Fruit fly (Drosophila melanogaster) whole organism, embryonic: ENCODE data around the gene CG32436.
A peak's percentile ranks its signal among the peaks of the same experiment; 100 is the strongest.

Source experiments
- Awh ChIP-seq: fragments of 200-800 bp; sonication (Bioruptor generic); IDR thresholded peaks from 2 replicates; pipeline ENCODE4, ENCODE4 v1.3.6; 2022; ENCODE audit warnings: missing biosample characterization, missing genetic modification characterization
- B-H1 ChIP-seq: fragments of 200-800 bp; sonication (Bioruptor generic); IDR thresholded peaks from 3 replicates; pipeline ENCODE4 v1.3.6; 2022; ENCODE audit warnings: missing biosample characterization, missing genetic modification characterization
- CG10147 ChIP-seq: fragments of 200-800 bp; sonication (Bioruptor generic); optimal IDR thresholded peaks from 2 replicates; lab custom pipeline; 2019; ENCODE audit warnings: missing biosample characterization, mild to moderate bottlenecking, missing genetic modification characterization, moderate library complexity
- CG10431 ChIP-seq: fragments of 200-800 bp; sonication (Bioruptor generic); optimal IDR thresholded peaks from 3 replicates; lab custom pipeline; 2018; ENCODE audit warnings: missing biosample characterization, mild to moderate bottlenecking, missing genetic modification characterization
- CG10543 ChIP-seq: fragments of 200-800 bp; sonication (Bioruptor generic); optimal IDR thresholded peaks from 3 replicates; lab custom pipeline; 2017; ENCODE audit warnings: missing biosample characterization, mild to moderate bottlenecking, missing genetic modification characterization, moderate library complexity
- CG11696 ChIP-seq: fragments of 200-800 bp; sonication (Bioruptor generic); IDR thresholded peaks from 2 replicates; pipeline ENCODE4 v1.3.6; 2022; ENCODE audit warnings: missing biosample characterization, missing genetic modification characterization
- CG12236 ChIP-seq: fragments of 200-800 bp; sonication (Bioruptor generic); optimal IDR thresholded peaks from 2 replicates; lab custom pipeline; 2016; ENCODE audit warnings: missing biosample characterization, missing genetic modification characterization
- CG13424 ChIP-seq: fragments of 200-800 bp; sonication (Bioruptor generic); optimal IDR thresholded peaks from 2 replicates; lab custom pipeline; 2019; ENCODE audit warnings: missing biosample characterization, mild to moderate bottlenecking, missing genetic modification characterization, moderate library complexity
- CG15011 ChIP-seq: fragments of 200-800 bp; sonication (Bioruptor generic); optimal IDR thresholded peaks from 3 replicates; lab custom pipeline; 2018; ENCODE audit warnings: missing biosample characterization, mild to moderate bottlenecking, missing genetic modification characterization
- CG15696 ChIP-seq: fragments of 200-800 bp; sonication (Bioruptor generic); optimal IDR thresholded peaks from 2 replicates; lab custom pipeline; 2019; ENCODE audit warnings: missing biosample characterization, mild to moderate bottlenecking, missing genetic modification characterization, moderate library complexity
- CG18764 ChIP-seq: fragments of 200-800 bp; sonication (Bioruptor generic); optimal IDR thresholded peaks from 3 replicates; lab custom pipeline; 2016; ENCODE audit warnings: missing biosample characterization, missing genetic modification characterization
- CG2712 ChIP-seq: fragments of 200-800 bp; optimal IDR thresholded peaks from 3 replicates; lab custom pipeline; 2019; ENCODE audit warnings: missing biosample characterization, mild to moderate bottlenecking, missing genetic modification characterization, moderate library complexity
- CG30020 ChIP-seq: fragments of 200-800 bp; optimal IDR thresholded peaks from 2 replicates; lab custom pipeline; 2019; ENCODE audit warnings: missing biosample characterization, mild to moderate bottlenecking, missing genetic modification characterization, moderate library complexity
- CG3407 ChIP-seq: fragments of 200-800 bp; sonication (Bioruptor generic); optimal IDR thresholded peaks from 2 replicates; lab custom pipeline; 2018; ENCODE audit warnings: missing biosample characterization, mild to moderate bottlenecking, missing genetic modification characterization
- CG34224 ChIP-seq: fragments of 200-800 bp; sonication (Bioruptor generic); IDR thresholded peaks from 3 replicates; pipeline ENCODE4 v1.3.6; 2022; ENCODE audit warnings: missing biosample characterization, missing genetic modification characterization; ENCODE audit not compliant: partially characterized antibody
- CG34376 ChIP-seq: fragments of 200-800 bp; sonication (Bioruptor generic); optimal IDR thresholded peaks from 2 replicates; lab custom pipeline; 2018; ENCODE audit warnings: missing biosample characterization, mild to moderate bottlenecking, missing genetic modification characterization
- CG4617 ChIP-seq: fragments of 200-800 bp; sonication (Bioruptor generic); optimal IDR thresholded peaks from 3 replicates; lab custom pipeline; 2016; ENCODE audit warnings: missing biosample characterization, missing genetic modification characterization, borderline replicate concordance
- CG6175 ChIP-seq: fragments of 200-800 bp; sonication (Bioruptor generic); IDR thresholded peaks from 3 replicates; pipeline ENCODE4 v1.3.6; 2022; ENCODE audit warnings: missing biosample characterization, missing genetic modification characterization
- CG6791 ChIP-seq: fragments of 200-800 bp; sonication (Bioruptor generic); IDR thresholded peaks from 3 replicates; pipeline ENCODE4 v1.3.6; 2022; ENCODE audit warnings: missing biosample characterization, missing genetic modification characterization; ENCODE audit not compliant: partially characterized antibody
- CG7357 ChIP-seq: fragments of 200-800 bp; sonication (Bioruptor generic); IDR thresholded peaks from 3 replicates; pipeline ENCODE4 v1.3.6; 2022; ENCODE audit warnings: missing biosample characterization, missing genetic modification characterization
- CG7987 ChIP-seq: fragments of 200-800 bp; sonication (Bioruptor generic); optimal IDR thresholded peaks from 2 replicates; lab custom pipeline; 2018; ENCODE audit warnings: missing biosample characterization, mild to moderate bottlenecking, missing genetic modification characterization, moderate library complexity
- CG8290 ChIP-seq, 3 experiments: fragments of 200-800 bp; sonication (Bioruptor generic); optimal IDR thresholded peaks; 2 replicates each; lab custom pipeline; 2016 to 2019; ENCODE audit warnings: missing biosample characterization in 3 of 3, missing genetic modification characterization in 3 of 3, mild to moderate bottlenecking in 2 of 3, moderate library complexity in 1 of 3
- CG8359 ChIP-seq: fragments of 200-800 bp; sonication (Bioruptor generic); optimal IDR thresholded peaks from 2 replicates; lab custom pipeline; 2017; ENCODE audit warnings: missing biosample characterization, mild to moderate bottlenecking, missing genetic modification characterization, borderline replicate concordance
- CG8388 ChIP-seq: fragments of 200-800 bp; sonication (Bioruptor generic); optimal IDR thresholded peaks from 2 replicates; lab custom pipeline; 2019; ENCODE audit warnings: missing biosample characterization, mild to moderate bottlenecking, missing genetic modification characterization, moderate library complexity
- CG8924 ChIP-seq: fragments of 200-800 bp; optimal IDR thresholded peaks from 3 replicates; lab custom pipeline; 2019; ENCODE audit warnings: missing biosample characterization, mild to moderate bottlenecking, missing genetic modification characterization, moderate library complexity
- CG9215 ChIP-seq: fragments of 200-800 bp; sonication (Bioruptor generic); IDR thresholded peaks from 2 replicates; pipeline ENCODE4 v1.3.6; 2022; ENCODE audit warnings: missing biosample characterization, missing genetic modification characterization
- CG9932 ChIP-seq: fragments of 200-800 bp; sonication (Bioruptor generic); IDR thresholded peaks from 2 replicates; pipeline ENCODE4 v1.3.6; 2022; ENCODE audit warnings: missing biosample characterization, missing genetic modification characterization
- Ets65A ChIP-seq: fragments of 200-800 bp; sonication (Bioruptor generic); peaks from one replicate; lab custom pipeline; 2016; ENCODE audit warnings: missing biosample characterization, missing genetic modification characterization
- HLHmδ ChIP-seq: fragments of 200-800 bp; sonication (Bioruptor generic); optimal IDR thresholded peaks from 2 replicates; lab custom pipeline; 2018; ENCODE audit warnings: missing biosample characterization, mild to moderate bottlenecking, missing genetic modification characterization, moderate library complexity
- Hmr ChIP-seq: fragments of 200-800 bp; sonication (Bioruptor generic); optimal IDR thresholded peaks from 3 replicates; lab custom pipeline; 2017; ENCODE audit warnings: mild to moderate bottlenecking, missing biosample characterization, missing genetic modification reagents, missing genetic modification characterization
- MBD-R2 ChIP-seq: fragments of 200-800 bp; sonication (Bioruptor generic); IDR thresholded peaks from 2 replicates; pipeline ENCODE4 v1.3.6; 2022; ENCODE audit warnings: missing biosample characterization, missing genetic modification characterization
- NfI ChIP-seq: fragments of 200-800 bp; sonication (Bioruptor generic); optimal IDR thresholded peaks from 3 replicates; lab custom pipeline; 2018; ENCODE audit warnings: missing biosample characterization, mild to moderate bottlenecking, missing genetic modification characterization, moderate library complexity
- Opbp ChIP-seq: fragments of 200-800 bp; sonication (Bioruptor generic); IDR thresholded peaks from 3 replicates; pipeline ENCODE4 v1.3.6; 2022; ENCODE audit warnings: missing biosample characterization, missing genetic modification characterization; ENCODE audit not compliant: partially characterized antibody
- Taf1 ChIP-seq: fragments of 200-800 bp; sonication (Bioruptor generic); IDR thresholded peaks from 2 replicates; pipeline ENCODE4 v1.3.6; 2022; ENCODE audit warnings: missing biosample characterization, missing genetic modification characterization
- ab ChIP-seq: fragments of 200-800 bp; sonication (Bioruptor generic); optimal IDR thresholded peaks from 2 replicates; lab custom pipeline; 2016; ENCODE audit warnings: missing biosample characterization, missing genetic modification characterization
- bowl ChIP-seq: fragments of 200-800 bp; sonication (Bioruptor generic); IDR thresholded peaks from 2 replicates; pipeline ENCODE4 v1.3.6; 2022; ENCODE audit warnings: missing biosample characterization, missing genetic modification characterization
- btn ChIP-seq: fragments of 200-800 bp; sonication (Bioruptor generic); optimal IDR thresholded peaks from 2 replicates; lab custom pipeline; 2016; ENCODE audit warnings: missing biosample characterization, missing genetic modification characterization
- cg ChIP-seq: fragments of 200-800 bp; sonication (Bioruptor generic); optimal IDR thresholded peaks from 3 replicates; lab custom pipeline; 2019; ENCODE audit warnings: missing biosample characterization, mild to moderate bottlenecking, missing genetic modification characterization, moderate library complexity
- corto ChIP-seq: fragments of 200-800 bp; sonication (Bioruptor generic); optimal IDR thresholded peaks from 2 replicates; lab custom pipeline; 2016; ENCODE audit warnings: missing biosample characterization, mild to moderate bottlenecking, missing genetic modification characterization, moderate library complexity
- disco-r ChIP-seq: fragments of 200-800 bp; sonication (Bioruptor generic); optimal IDR thresholded peaks from 2 replicates; lab custom pipeline; 2016; ENCODE audit warnings: missing biosample characterization, missing genetic modification characterization
- gfzf ChIP-seq: fragments of 200-800 bp; sonication (Bioruptor generic); optimal IDR thresholded peaks from 2 replicates; lab custom pipeline; 2016; ENCODE audit warnings: missing biosample characterization, mild to moderate bottlenecking, missing genetic modification characterization, moderate library complexity
- kni ChIP-seq: fragments of 200-800 bp; sonication (Bioruptor generic); optimal IDR thresholded peaks from 3 replicates; lab custom pipeline; 2017; ENCODE audit warnings: mild to moderate bottlenecking, missing biosample characterization, missing genetic modification reagents, missing genetic modification characterization
- maf-S ChIP-seq: fragments of 200-800 bp; sonication (Bioruptor generic); optimal IDR thresholded peaks from 2 replicates; lab custom pipeline; 2016; ENCODE audit warnings: missing biosample characterization, missing genetic modification characterization
- odd ChIP-seq: fragments of 200-800 bp; sonication (Bioruptor generic); optimal IDR thresholded peaks from 2 replicates; lab custom pipeline; 2017; ENCODE audit warnings: missing biosample characterization, mild to moderate bottlenecking, missing genetic modification characterization
- sima ChIP-seq: fragments of 200-800 bp; sonication (Bioruptor generic); optimal IDR thresholded peaks from 2 replicates; lab custom pipeline; 2016; ENCODE audit warnings: missing biosample characterization, missing genetic modification characterization
- sisA ChIP-seq: fragments of 200-800 bp; sonication (Bioruptor generic); IDR thresholded peaks from 2 replicates; pipeline ENCODE4 v1.3.6; 2022; ENCODE audit warnings: missing biosample characterization, missing genetic modification characterization
- tgo ChIP-seq: fragments of 200-800 bp; sonication (Bioruptor generic); IDR thresholded peaks from 3 replicates; pipeline ENCODE4 v1.3.6; 2022; ENCODE audit warnings: missing biosample characterization, missing genetic modification characterization
- ttk ChIP-seq: fragments of 200-800 bp; sonication (Bioruptor generic); IDR thresholded peaks from 2 replicates; pipeline ENCODE4 v2.1.2; 2022; ENCODE audit warnings: missing biosample characterization, missing genetic modification characterization
- twi ChIP-seq: fragments of 200-800 bp; optimal IDR thresholded peaks from 2 replicates; lab custom pipeline; 2019; ENCODE audit warnings: missing biosample characterization, mild to moderate bottlenecking, missing genetic modification characterization, moderate library complexity
- usp ChIP-seq: fragments of >200 bp; optimal IDR thresholded peaks from 2 replicates; lab custom pipeline; 2017; ENCODE audit warnings: missing biosample characterization, missing genetic modification characterization

Gene CG32436

DNA sequence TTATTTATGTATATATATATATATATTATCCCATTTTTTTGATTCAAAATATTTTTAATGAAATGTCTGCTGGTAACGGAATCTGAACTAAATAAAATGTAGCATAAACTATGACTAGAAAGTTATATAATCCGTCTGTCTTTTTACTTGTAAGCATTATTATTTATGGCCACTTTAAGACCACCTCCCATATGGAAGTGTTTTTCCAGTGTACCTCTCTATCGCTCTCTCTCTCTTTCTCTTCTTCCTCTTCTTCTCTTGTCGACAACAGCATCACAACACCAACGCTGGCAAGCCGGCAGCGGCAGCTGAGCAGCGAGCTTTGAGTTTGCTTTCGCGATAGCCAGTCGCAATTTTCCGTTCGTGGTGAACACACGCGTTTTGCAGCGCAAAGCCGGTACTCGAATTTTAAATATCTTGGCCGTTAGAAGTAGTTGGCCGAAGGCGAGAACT lies 38.4 kb downstream of the CG32436 start, which contains the start of gene rgn (continued):
- peak; percentile 52; the same call in 1 of the 3 replicates for TF ChIP-seq CG7357
- no peak for TF ChIP-seq cg
- TF ChIP-seq CG2712 (tag; lab: Kevin White, UChicago): peak; percentile 72
- peak; percentile 30 for TF ChIP-seq CG4617 (GFP tag; lab: Kevin White, UChicago)
- TF ChIP-seq sisA (GFP tag; lab: Robert Waterston, UW): peak; percentile 29; the same call in 1 of the 2 replicates
- TF ChIP-seq CG7987 (GFP tag; lab: Kevin White, UChicago): peak; percentile 1
- TF ChIP-seq Taf1 (GFP tag; lab: Robert Waterston, UW): peak; percentile 78
- no peak; the same call in 2 of the 3 replicates for TF ChIP-seq Opbp (GFP tag; lab: Robert Waterston, UW)
- peak; percentile 81 for TF ChIP-seq CG13424 (tag; lab: Kevin White, UChicago)
- TF ChIP-seq CG3407 (GFP tag; lab: Kevin White, UChicago): no peak
- TF ChIP-seq CG10431 (GFP tag; lab: Kevin White, UChicago): no peak
- peak; percentile 77 for TF ChIP-seq CG9932
- TF ChIP-seq disco-r (GFP tag; lab: Kevin White, UChicago): no peak
- peak; percentile 72 for TF ChIP-seq CG9215 (GFP tag; lab: Robert Waterston, UW)
- TF ChIP-seq twi (tag; lab: Kevin White, UChicago): no peak
- TF ChIP-seq NfI (GFP tag; lab: Kevin White, UChicago): peak; percentile 79
- TF ChIP-seq Awh: peak; percentile 61
- TF ChIP-seq kni (GFP tag; lab: Kevin White, UChicago): no peak
- TF ChIP-seq btn (GFP tag; lab: Kevin White, UChicago): no peak
- TF ChIP-seq CG12236 (GFP tag; lab: Kevin White, UChicago): no peak
- peak; percentile 70; the same call in 1 of the 2 replicates for TF ChIP-seq CG11696 (GFP tag; lab: Robert Waterston, UW)
- no peak for TF ChIP-seq ab (GFP tag; lab: Kevin White, UChicago)
- TF ChIP-seq CG8290 (GFP tag; optimal IDR thresholded peaks at IDR 0.05; lab: Kevin White, UChicago): no peak
- peak in 1 of 2 experiments; percentile 72 for TF ChIP-seq CG8290 (tag; optimal IDR thresholded peaks at IDR 0.05; lab: Kevin White, UChicago)
- no peak for TF ChIP-seq CG15696 (tag; lab: Kevin White, UChicago)
- TF ChIP-seq sima (GFP tag; lab: Kevin White, UChicago): no peak
- TF ChIP-seq CG6791 (GFP tag; lab: Robert Waterston, UW): no peak
- no peak for TF ChIP-seq HLHmδ (GFP tag; lab: Kevin White, UChicago)
- TF ChIP-seq Hmr: peak; percentile 92
- TF ChIP-seq CG8359: no peak
- TF ChIP-seq odd (GFP tag; lab: Kevin White, UChicago): peak; percentile 69
- TF ChIP-seq CG10147 (GFP tag; lab: Kevin White, UChicago): peak; percentile 79
- TF ChIP-seq maf-S (GFP tag; lab: Kevin White, UChicago): peak; percentile 36
- peak; percentile 54; the same call in 1 of the 2 replicates for TF ChIP-seq MBD-R2
- peak; percentile 82 for TF ChIP-seq tgo (GFP tag; lab: Robert Waterston, UW)
- peak; percentile 68 for TF ChIP-seq CG34376 (GFP tag; lab: Kevin White, UChicago)
- TF ChIP-seq CG18764 (GFP tag; lab: Kevin White, UChicago): peak; percentile 54
- TF ChIP-seq corto (GFP tag; lab: Kevin White, UChicago): no peak
- peak; percentile 53; the same call in 1 of the 2 replicates for TF ChIP-seq ttk
- TF ChIP-seq CG34224 (GFP tag; lab: Robert Waterston, UW): no peak; the same call in 2 of the 3 replicates
- peak; percentile 70 for TF ChIP-seq B-H1 (GFP tag; lab: Robert Waterston, UW)
- no peak for TF ChIP-seq CG6175
- no peak for TF ChIP-seq usp (GFP tag; lab: Kevin White, UChicago)
- TF ChIP-seq CG30020: no peak
- peak; percentile 76 for TF ChIP-seq CG8924 (tag; lab: Kevin White, UChicago)
- TF ChIP-seq CG10543: peak; percentile 45
- TF ChIP-seq gfzf: no peak
- TF ChIP-seq CG15011 (GFP tag; lab: Kevin White, UChicago): peak; percentile 57
- no peak for TF ChIP-seq bowl (GFP tag; lab: Robert Waterston, UW)
- TF ChIP-seq CG8388: peak; percentile 43
- TF ChIP-seq Ets65A (GFP tag; lab: Kevin White, UChicago): peak; percentile 91
